Worm (Caenorhabditis elegans) whole organism, early embryonic: ENCODE data around the gene enpl-1.

ENCODE experiments used
- B0310.2 ChIP-seq: sonication (generic microtip); optimal IDR thresholded peaks from 2 replicates; lab custom pipeline; 2016; ENCODE audit warnings: mild to moderate bottlenecking, missing genetic modification characterization, missing compliant biosample characterization
- F13C5.2 ChIP-seq: sonication (generic microtip); optimal IDR thresholded peaks from 2 replicates; lab custom pipeline; 2017; ENCODE audit warnings: mild to moderate bottlenecking, missing genetic modification characterization, inconsistent platforms, missing compliant biosample characterization
- aly-1 ChIP-seq: sonication (generic microtip); optimal IDR thresholded peaks from 2 replicates; lab custom pipeline; 2016; ENCODE audit warnings: missing genetic modification characterization, missing compliant biosample characterization
- ama-1 ChIP-seq: fragments of 150-350 bp; optimal IDR thresholded peaks from 2 replicates; lab custom pipeline; 2014
- ceh-13 ChIP-seq: fragments of 200-800 bp; sonication (Bioruptor generic); optimal IDR thresholded peaks from 2 replicates; lab custom pipeline; 2018; ENCODE audit warnings: mild to moderate bottlenecking, missing genetic modification characterization, missing compliant biosample characterization
- ceh-36 ChIP-seq: sonication (generic microtip); optimal IDR thresholded peaks from 2 replicates; lab custom pipeline; 2016; ENCODE audit warnings: missing genetic modification characterization, inconsistent platforms, missing compliant biosample characterization
- ets-7 ChIP-seq: sonication (generic microtip); optimal IDR thresholded peaks from 2 replicates; lab custom pipeline; 2016; ENCODE audit warnings: missing genotype, missing genetic modification characterization, missing compliant biosample characterization
- flt-1 ChIP-seq: fragments of 200-800 bp; sonication (Bioruptor generic); IDR thresholded peaks from 2 replicates; pipeline ENCODE4 v1.3.6; 2022; ENCODE audit warnings: missing genetic modification characterization, missing compliant biosample characterization
- hmbx-1 ChIP-seq: sonication (generic microtip); optimal IDR thresholded peaks from 2 replicates; lab custom pipeline; 2016; ENCODE audit warnings: mild to moderate bottlenecking, missing genetic modification characterization, missing compliant biosample characterization
- hmg-4 ChIP-seq: fragments of 200-800 bp; sonication (Bioruptor generic); optimal IDR thresholded peaks from 2 replicates; lab custom pipeline; 2018; ENCODE audit warnings: mild to moderate bottlenecking, missing genetic modification characterization, missing compliant biosample characterization
- pes-1 ChIP-seq: fragments of 200-800 bp; sonication (Bioruptor generic); IDR thresholded peaks from 2 replicates; pipeline ENCODE4 v1.3.6; 2022; ENCODE audit warnings: missing genetic modification reagents, missing genetic modification characterization, missing compliant biosample characterization
- scrt-1 ChIP-seq: fragments of 200-800 bp; sonication (Bioruptor generic); IDR thresholded peaks from 2 replicates; pipeline ENCODE4 v1.3.6; 2022; ENCODE audit warnings: missing genetic modification characterization, missing compliant biosample characterization
- tbx-11 ChIP-seq: fragments of 200-800 bp; sonication (Bioruptor generic); IDR thresholded peaks from 2 replicates; pipeline ENCODE4 v1.3.6; 2022; ENCODE audit warnings: missing genetic modification characterization, missing compliant biosample characterization
- tbx-37 ChIP-seq: fragments of 200-800 bp; sonication (Bioruptor generic); conservative IDR thresholded peaks from 2 replicates; pipeline ENCODE4 v1.3.6; 2022; ENCODE audit warnings: missing genetic modification reagents, missing genetic modification characterization, missing compliant biosample characterization
- tra-4 ChIP-seq: sonication (generic microtip); optimal IDR thresholded peaks from 2 replicates; lab custom pipeline; 2017; ENCODE audit warnings: missing genetic modification characterization, missing compliant biosample characterization

enpl-1 gene

DNA sequence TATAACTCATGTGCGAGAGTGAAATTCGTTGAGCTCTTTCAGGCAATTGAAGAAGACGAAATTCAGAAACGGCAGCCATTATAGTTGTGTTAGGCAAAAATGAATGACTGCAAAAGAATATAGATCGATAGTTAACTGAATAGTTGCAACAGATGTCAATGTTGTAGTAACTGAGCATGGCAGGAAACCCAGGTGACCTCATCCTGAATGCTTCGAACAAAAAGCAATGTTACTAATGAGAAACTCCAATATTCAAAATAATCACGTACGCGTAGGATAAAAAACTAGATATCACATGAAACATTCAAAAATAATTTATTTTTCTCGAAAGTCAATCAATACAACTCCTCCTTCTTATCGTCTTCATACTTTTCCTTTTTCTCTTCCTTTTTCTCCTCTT is 43.4 kb downstream of the enpl-1 start, which contains the start of gene fbxb-9:
Gene fbxb-9 (minus strand): TSS at position 101 of the 400 bp plus-strand sequence.
- TF ChIP-seq tbx-11 (GFP tag; lab: Robert Waterston, UW) (no peak), scrt-1 (no peak), ceh-36 (tag; lab: Kevin White, UChicago) (no peak), aly-1 (no peak), hmg-4 (no peak), ceh-13 (no peak), pes-1 (GFP tag; lab: Robert Waterston, UW) (no peak), hmbx-1 (no peak), tra-4 (no peak), flt-1 (GFP tag; lab: Robert Waterston, UW) (no peak), B0310.2 (tag; lab: Kevin White, UChicago) (no peak), ets-7 (tag; lab: Kevin White, UChicago) (no peak)

DNA sequence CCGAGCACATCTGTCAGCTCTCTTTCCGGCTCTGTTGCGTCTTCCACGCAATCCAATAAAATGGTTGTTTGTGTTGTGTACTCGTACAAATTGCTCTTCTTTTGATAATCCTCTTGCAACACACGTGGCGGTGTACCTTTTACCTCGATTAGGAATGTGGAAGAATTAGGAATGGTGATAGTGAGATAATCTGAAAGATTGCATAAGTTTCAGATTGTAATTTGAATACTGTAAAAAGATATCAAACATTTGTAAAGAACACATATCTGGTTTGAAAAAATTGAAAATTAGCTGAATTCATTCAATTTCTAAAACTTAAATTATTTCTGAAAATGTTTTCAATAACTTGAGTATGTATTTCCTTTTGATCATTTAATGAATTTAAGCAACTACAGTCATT is 45.7 kb downstream of the enpl-1 start, which contains the start of gene C08F8.6:
Gene C08F8.6 (minus strand): TSS at position 101 of the 400 bp plus-strand sequence.
- TF ChIP-seq flt-1 (GFP tag; lab: Robert Waterston, UW), result no peak
- no peak for TF ChIP-seq tra-4
- TF ChIP-seq pes-1 (GFP tag; lab: Robert Waterston, UW), result no peak
- no peak for TF ChIP-seq scrt-1
- no peak for TF ChIP-seq F13C5.2
- no peak for TF ChIP-seq ama-1
- TF ChIP-seq ets-7 (tag; lab: Kevin White, UChicago), result no peak
- TF ChIP-seq hmg-4, result no peak
- no peak for TF ChIP-seq B0310.2 (tag; lab: Kevin White, UChicago)

DNA sequence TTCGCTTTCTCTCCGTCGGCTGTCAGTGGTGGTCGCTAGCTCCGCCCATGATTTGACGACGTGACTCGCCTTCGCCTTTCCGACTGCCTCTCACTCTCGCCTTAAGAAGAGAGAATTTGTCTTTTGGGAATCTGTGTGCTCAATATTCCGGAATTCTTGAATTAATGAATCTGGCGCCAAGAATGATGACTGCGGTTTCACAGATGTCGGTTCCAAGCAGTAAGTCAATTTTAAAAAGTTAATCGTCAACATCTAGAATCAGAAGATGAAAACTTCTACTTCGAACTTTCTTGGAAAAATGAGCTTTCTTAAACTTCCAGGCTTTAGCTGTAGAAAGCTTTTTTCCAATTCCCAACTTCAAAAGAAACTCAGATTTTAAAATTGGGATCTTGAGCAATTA is 50.6 kb downstream of the enpl-1 start, which contains the start of gene nhr-67:
Gene nhr-67 (plus strand): TSS at position 97 of the 400 bp plus-strand sequence.
- TF ChIP-seq ets-7 (tag; lab: Kevin White, UChicago) (no peak), flt-1 (GFP tag; lab: Robert Waterston, UW) (no peak), pes-1 (GFP tag; lab: Robert Waterston, UW) (no peak), tbx-37 (no peak), ceh-36 (tag; lab: Kevin White, UChicago) (no peak)
